Fruit fly (Drosophila melanogaster) whole organism, embryonic: Measurements from ENCODE around the gene TH1.

ENCODE experiments used
- Adf1 ChIP-seq: fragments of 200-800 bp; sonication (Bioruptor generic); IDR thresholded peaks from 2 replicates; pipeline ENCODE4 v1.3.6; 2022; ENCODE audit warnings: missing biosample characterization, missing genetic modification characterization
- Bdp1 ChIP-seq: fragments of 200-800 bp; sonication (Bioruptor generic); optimal IDR thresholded peaks from 3 replicates; lab custom pipeline; 2016; ENCODE audit warnings: missing biosample characterization, missing genetic modification characterization
- CG11093 ChIP-seq: fragments of 200-800 bp; sonication (Bioruptor generic); IDR thresholded peaks from 3 replicates; pipeline ENCODE4 v1.3.6; 2022; ENCODE audit warnings: missing biosample characterization, missing genetic modification characterization
- CG12155 ChIP-seq: fragments of 200-800 bp; sonication (Bioruptor generic); optimal IDR thresholded peaks from 3 replicates; lab custom pipeline; 2016; ENCODE audit warnings: missing biosample characterization, missing genetic modification characterization
- CG12769 ChIP-seq: fragments of 200-800 bp; sonication (Bioruptor generic); optimal IDR thresholded peaks from 2 replicates; lab custom pipeline; 2019; ENCODE audit warnings: missing biosample characterization, mild to moderate bottlenecking, missing genetic modification characterization, moderate library complexity
- CG1603 ChIP-seq: fragments of 200-800 bp; sonication (Bioruptor generic); optimal IDR thresholded peaks from 2 replicates; lab custom pipeline; 2019; ENCODE audit warnings: missing biosample characterization, mild to moderate bottlenecking, missing genetic modification characterization, moderate library complexity
- CG16813 ChIP-seq: fragments of 200-800 bp; sonication (Bioruptor generic); IDR thresholded peaks from 3 replicates; pipeline ENCODE4 v1.3.6; 2022; ENCODE audit warnings: missing biosample characterization, missing genetic modification characterization; ENCODE audit not compliant: partially characterized antibody
- CG30403 ChIP-seq: fragments of 200-800 bp; sonication (Bioruptor generic); optimal IDR thresholded peaks from 3 replicates; lab custom pipeline; 2016; ENCODE audit warnings: missing biosample characterization, missing genetic modification characterization
- CG32772 ChIP-seq: fragments of 200-800 bp; sonication (Bioruptor generic); IDR thresholded peaks from 2 replicates; pipeline ENCODE4 v1.3.6; 2022; ENCODE audit warnings: missing biosample characterization, missing genetic modification characterization
- CG4617 ChIP-seq: fragments of 200-800 bp; sonication (Bioruptor generic); optimal IDR thresholded peaks from 3 replicates; lab custom pipeline; 2016; ENCODE audit warnings: missing biosample characterization, missing genetic modification characterization, borderline replicate concordance
- CG5953 ChIP-seq: fragments of 200-800 bp; sonication (Bioruptor generic); IDR thresholded peaks from 2 replicates; pipeline ENCODE4 v1.3.6; 2022; ENCODE audit warnings: missing biosample characterization, missing genetic modification characterization
- CG6791 ChIP-seq: fragments of 200-800 bp; sonication (Bioruptor generic); IDR thresholded peaks from 3 replicates; pipeline ENCODE4 v1.3.6; 2022; ENCODE audit warnings: missing biosample characterization, missing genetic modification characterization; ENCODE audit not compliant: partially characterized antibody
- CG7745 ChIP-seq: fragments of 200-800 bp; sonication (Bioruptor generic); optimal IDR thresholded peaks from 2 replicates; lab custom pipeline; 2018; ENCODE audit warnings: missing biosample characterization, mild to moderate bottlenecking, missing genetic modification characterization, moderate library complexity
- CG8089 ChIP-seq: fragments of 200-800 bp; sonication (Bioruptor generic); optimal IDR thresholded peaks from 3 replicates; lab custom pipeline; 2016; ENCODE audit warnings: missing biosample characterization, missing genetic modification characterization
- CG8924 ChIP-seq: fragments of 200-800 bp; optimal IDR thresholded peaks from 3 replicates; lab custom pipeline; 2019; ENCODE audit warnings: missing biosample characterization, mild to moderate bottlenecking, missing genetic modification characterization, moderate library complexity
- Fer1 ChIP-seq: fragments of 200-800 bp; sonication (Bioruptor generic); optimal IDR thresholded peaks from 2 replicates; lab custom pipeline; 2017; ENCODE audit warnings: missing biosample characterization, mild to moderate bottlenecking, missing genetic modification characterization
- HLH4C ChIP-seq: fragments of 200-800 bp; sonication (Bioruptor generic); IDR thresholded peaks from 3 replicates; pipeline ENCODE4 v1.3.6; 2022; ENCODE audit warnings: missing biosample characterization, missing genetic modification characterization; ENCODE audit not compliant: partially characterized antibody
- Hr51 ChIP-seq, 2 experiments: fragments of 200-800 bp; sonication (Bioruptor generic); optimal IDR thresholded peaks; 2 replicates in 1 of 2; 3 replicates in 1 of 2; lab custom pipeline; 2016 to 2018; ENCODE audit warnings: missing biosample characterization in 2 of 2, missing genetic modification characterization in 2 of 2, mild to moderate bottlenecking in 1 of 2, moderate library complexity in 1 of 2
- Jarid2 ChIP-seq: fragments of 200-800 bp; sonication (Bioruptor generic); optimal IDR thresholded peaks from 3 replicates; lab custom pipeline; 2017; ENCODE audit warnings: mild to moderate bottlenecking, missing biosample characterization, missing genetic modification reagents, missing genetic modification characterization
- MESR4 ChIP-seq: fragments of 200-800 bp; sonication (Bioruptor generic); optimal IDR thresholded peaks from 2 replicates; lab custom pipeline; 2018; ENCODE audit warnings: missing biosample characterization, mild to moderate bottlenecking, missing genetic modification characterization, moderate library complexity
- Med ChIP-seq: fragments of 200-800 bp; sonication (Bioruptor generic); peaks from one replicate; lab custom pipeline; 2016; ENCODE audit warnings: missing biosample characterization, missing genetic modification characterization, mild to moderate bottlenecking, inconsistent platforms, moderate library complexity
- Neu2 ChIP-seq: fragments of 200-800 bp; sonication (Bioruptor generic); optimal IDR thresholded peaks from 3 replicates; lab custom pipeline; 2016; ENCODE audit warnings: missing biosample characterization, missing genetic modification characterization, borderline replicate concordance
- ac ChIP-seq: fragments of 200-800 bp; sonication (Bioruptor generic); optimal IDR thresholded peaks from 3 replicates; lab custom pipeline; 2017; ENCODE audit warnings: missing biosample characterization, mild to moderate bottlenecking, missing genetic modification characterization
- bsh ChIP-seq, 2 experiments: fragments of 200-800 bp; sonication (Bioruptor generic); optimal IDR thresholded peaks; 2 replicates each; lab custom pipeline; 2017 to 2018; ENCODE audit warnings: mild to moderate bottlenecking in 2 of 2, missing biosample characterization in 2 of 2, missing genetic modification characterization in 2 of 2, moderate library complexity in 1 of 2
- da ChIP-seq: fragments of 200-800 bp; sonication (Bioruptor generic); optimal IDR thresholded peaks from 2 replicates; lab custom pipeline; 2016; ENCODE audit warnings: missing biosample characterization, missing genetic modification characterization
- fd3F ChIP-seq: fragments of 200-800 bp; sonication (Bioruptor generic); optimal IDR thresholded peaks from 2 replicates; lab custom pipeline; 2018; ENCODE audit warnings: missing biosample characterization, mild to moderate bottlenecking, missing genetic modification characterization, moderate library complexity
- gcm ChIP-seq: fragments of 200-800 bp; sonication (Bioruptor generic); optimal IDR thresholded peaks from 2 replicates; lab custom pipeline; 2019; ENCODE audit warnings: missing biosample characterization, mild to moderate bottlenecking, missing genetic modification characterization, moderate library complexity
- hbn ChIP-seq: fragments of 200-800 bp; sonication (Bioruptor generic); IDR thresholded peaks from 2 replicates; pipeline ENCODE4 v1.3.6; 2022; ENCODE audit warnings: missing biosample characterization, missing genetic modification characterization; ENCODE audit not compliant: partially characterized antibody
- jumu ChIP-seq: fragments of 200-800 bp; sonication (Bioruptor generic); optimal IDR thresholded peaks from 3 replicates; lab custom pipeline; 2016; ENCODE audit warnings: missing biosample characterization, missing genetic modification characterization
- lbe ChIP-seq: fragments of 200-800 bp; sonication (Bioruptor generic); optimal IDR thresholded peaks from 2 replicates; lab custom pipeline; 2016; ENCODE audit warnings: missing biosample characterization, mild to moderate bottlenecking, missing genetic modification characterization
- lola ChIP-seq, 3 experiments: fragments of >200 bp in 2 of 3; fragments of 200-800 bp in 1 of 3; sonication (Bioruptor generic) in 1 of 3; optimal IDR thresholded peaks; 2 replicates each; lab custom pipeline; 2017 to 2019; ENCODE audit warnings: missing biosample characterization in 3 of 3, missing genetic modification characterization in 3 of 3, mild to moderate bottlenecking in 1 of 3, moderate library complexity in 1 of 3
- mld ChIP-seq: fragments of 200-800 bp; sonication (Bioruptor generic); IDR thresholded peaks from 3 replicates; pipeline ENCODE4 v1.3.6; 2022; ENCODE audit warnings: missing biosample characterization, missing genetic modification characterization; ENCODE audit not compliant: partially characterized antibody
- oc ChIP-seq: fragments of 200-800 bp; sonication (Bioruptor generic); optimal IDR thresholded peaks from 2 replicates; lab custom pipeline; 2018; ENCODE audit warnings: missing biosample characterization, mild to moderate bottlenecking, missing genetic modification characterization, moderate library complexity
- pros ChIP-seq: fragments of 200-800 bp; sonication (Bioruptor generic); optimal IDR thresholded peaks from 3 replicates; lab custom pipeline; 2019; ENCODE audit warnings: missing biosample characterization, mild to moderate bottlenecking, missing genetic modification characterization, moderate library complexity
- sens ChIP-seq: fragments of 200-800 bp; sonication (Bioruptor generic); peaks from one replicate; lab custom pipeline; 2016; ENCODE audit warnings: missing biosample characterization, missing genetic modification characterization
- shn ChIP-seq: fragments of 200-800 bp; sonication (Bioruptor generic); optimal IDR thresholded peaks from 3 replicates; lab custom pipeline; 2016; ENCODE audit warnings: missing biosample characterization, missing genetic modification characterization
- sob ChIP-seq: fragments of 200-800 bp; sonication (Bioruptor generic); IDR thresholded peaks from 2 replicates; pipeline ENCODE4 v1.3.6; 2022; ENCODE audit warnings: missing biosample characterization, missing genetic modification characterization
- tna ChIP-seq: fragments of 200-800 bp; sonication (Bioruptor generic); IDR thresholded peaks from 2 replicates; pipeline ENCODE4 v1.3.6; 2022; ENCODE audit warnings: missing biosample characterization, missing genetic modification characterization; ENCODE audit not compliant: partially characterized antibody
- zen ChIP-seq: fragments of 200-800 bp; sonication (Bioruptor generic); optimal IDR thresholded peaks from 3 replicates; lab custom pipeline; 2018; ENCODE audit warnings: missing biosample characterization, mild to moderate bottlenecking, missing genetic modification characterization, moderate library complexity

Gene TH1

dm6 chrX:16421899-16422412 lies 30.7 kb upstream of the TH1 start, which contains the start of gene AnxB11 (continued):
- TF ChIP-seq da (GFP tag; lab: Kevin White, UChicago) (no peak), Hr51 (GFP tag; optimal IDR thresholded peaks at IDR 0.05; lab: Kevin White, UChicago) (no peak), CG6791 (peak; percentile 76), CG16813 (GFP tag; lab: Robert Waterston, UW) (peak; percentile 14; the same call in 2 of the 3 replicates), Adf1 (GFP tag; lab: Robert Waterston, UW) (peak; percentile 8; the same call in 1 of the 2 replicates), CG8089 (GFP tag; lab: Kevin White, UChicago) (no peak), Med (GFP tag; lab: Kevin White, UChicago) (peak; percentile 76), Bdp1 (GFP tag; lab: Kevin White, UChicago) (no peak), sob (GFP tag; lab: Robert Waterston, UW) (peak; percentile 26; the same call in 1 of the 2 replicates), CG30403 (GFP tag; lab: Kevin White, UChicago) (no peak), CG1603 (tag; lab: Kevin White, UChicago) (peak; percentile 37), Jarid2 (GFP tag; lab: Kevin White, UChicago) (peak; percentile 74), MESR4 (GFP tag; lab: Kevin White, UChicago) (peak; percentile 53), lbe (GFP tag; lab: Kevin White, UChicago) (peak; percentile 11), CG4617 (GFP tag; lab: Kevin White, UChicago) (peak; percentile 23), oc (tag; lab: Kevin White, UChicago) (peak; percentile 10), pros (peak; percentile 51), tna (GFP tag; lab: Robert Waterston, UW) (peak; percentile 68), jumu (no peak), lola (GFP tag; optimal IDR thresholded peaks at IDR 0.05; lab: Kevin White, UChicago) (no peak), Fer1 (GFP tag; lab: Kevin White, UChicago) (peak; percentile 29), HLH4C (GFP tag; lab: Robert Waterston, UW) (peak; percentile 74), CG8924 (tag; lab: Kevin White, UChicago) (peak; percentile 8), CG12769 (tag; lab: Kevin White, UChicago) (peak; percentile 24), mld (GFP tag; lab: Robert Waterston, UW) (peak; percentile 66; the same call in 2 of the 3 replicates)
- TF ChIP-seq, all 482 proteins: peak for 64

- TF ChIP-seq fd3F (GFP tag; lab: Kevin White, UChicago) (no peak), gcm (GFP tag; lab: Kevin White, UChicago) (no peak), bsh (GFP tag; optimal IDR thresholded peaks at IDR 0.05; lab: Kevin White, UChicago) (no peak), hbn (GFP tag; lab: Robert Waterston, UW) (no peak), CG32772 (GFP tag; lab: Robert Waterston, UW) (no peak), tna (GFP tag; lab: Robert Waterston, UW) (no peak), CG11093 (GFP tag; lab: Robert Waterston, UW) (no peak), sens (GFP tag; lab: Kevin White, UChicago) (no peak), Neu2 (GFP tag; lab: Kevin White, UChicago) (no peak), ac (GFP tag; lab: Kevin White, UChicago) (no peak), shn (GFP tag; lab: Kevin White, UChicago) (no peak), zen (tag; lab: Kevin White, UChicago) (no peak), CG7745 (tag; lab: Kevin White, UChicago) (no peak), CG5953 (GFP tag; lab: Robert Waterston, UW) (no peak), CG12155 (GFP tag; lab: Kevin White, UChicago) (no peak)
- TF ChIP-seq, all 482 proteins: peak for 0
Measured at dm6 chrX:16420878-16421277, 29.6 kb upstream of the TH1 start.
